Fruit fly (Drosophila melanogaster): ENCODE measurements around the gene CG12984.

CG12984 gene

DNA sequence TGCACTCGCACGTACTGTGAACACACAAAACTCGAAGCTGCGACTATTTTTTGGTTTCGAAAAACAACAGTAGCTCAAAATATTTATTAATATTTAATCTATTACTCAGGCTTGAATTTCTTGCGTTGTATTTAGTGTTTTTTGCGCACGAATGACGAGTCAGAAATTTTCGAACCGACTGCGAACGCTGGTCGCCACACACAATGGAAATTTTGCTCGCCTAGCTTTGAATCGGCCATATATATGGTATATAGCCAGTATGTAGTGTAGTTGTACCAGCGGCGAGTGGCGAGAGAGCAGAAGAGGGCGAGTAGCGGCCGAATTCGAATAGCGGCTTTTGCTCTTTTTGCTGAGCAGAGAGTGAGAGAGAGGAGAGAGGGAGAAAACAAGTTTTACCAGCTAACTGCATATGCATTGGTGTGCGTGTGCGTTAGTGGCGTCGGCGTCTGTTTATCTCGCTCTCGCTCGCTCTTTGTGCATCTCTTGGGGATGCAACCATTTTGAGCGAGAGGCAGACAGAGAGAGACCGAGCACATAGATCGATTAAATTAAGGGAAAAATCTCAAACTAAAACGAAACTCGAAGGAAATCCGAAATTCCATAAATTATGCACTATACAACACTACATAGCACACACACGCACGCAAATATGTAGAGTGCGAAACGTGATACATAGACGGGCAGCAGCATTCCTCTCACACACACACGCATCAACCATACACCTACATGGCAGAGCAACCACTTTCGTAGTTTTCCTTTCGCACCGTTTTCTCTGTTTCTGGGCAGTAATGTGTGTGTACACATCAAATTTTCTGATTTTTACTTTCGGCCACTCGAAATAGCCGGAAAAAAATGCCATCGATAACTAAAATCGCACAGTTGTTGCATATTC is 34.8 kb downstream of the CG12984 start (continued):
- TF ChIP-seq kah (GFP tag; optimal IDR thresholded peaks at IDR 0.05) (peak; percentile 65), NfI (GFP tag; optimal IDR thresholded peaks at IDR 0.05) (no peak), CoRest (tag; optimal IDR thresholded peaks at IDR 0.05) (peak; percentile 24), Tbp (GFP tag; optimal IDR thresholded peaks at IDR 0.05) (no peak), HHEX (GFP tag; optimal IDR thresholded peaks at IDR 0.05) (peak; percentile 11), kay (GFP tag; optimal IDR thresholded peaks at IDR 0.05) (no peak), CG17359 (tag; optimal IDR thresholded peaks at IDR 0.05) (no peak), Rfx (GFP tag; IDR thresholded peaks at IDR 0.05) (peak; percentile 62), Aef1 (GFP tag; IDR thresholded peaks at IDR 0.05) (no peak; the same call in 2 of the 3 replicates), sr (GFP tag; IDR thresholded peaks at IDR 0.05) (peak; percentile 35; the same call in 1 of the 3 replicates), B-H2 (GFP tag; optimal IDR thresholded peaks at IDR 0.05) (no peak), fru (optimal IDR thresholded peaks at IDR 0.05) (peak; percentile 36), onecut (GFP tag; IDR thresholded peaks at IDR 0.05) (peak; percentile 88), nerfin-1 (tag; optimal IDR thresholded peaks at IDR 0.05) (peak; percentile 57), stwl (tag; optimal IDR thresholded peaks at IDR 0.05) (peak; percentile 92), Scr (GFP tag; IDR thresholded peaks at IDR 0.05; ENCODE audit: partially characterized antibody) (peak; percentile 46), zfh1 (GFP tag; IDR thresholded peaks at IDR 0.05) (peak; percentile 25; the same call in 1 of the 3 replicates), nom (GFP tag; optimal IDR thresholded peaks at IDR 0.05) (peak; percentile 53), CG11695 (GFP tag; IDR thresholded peaks at IDR 0.05) (no peak), bab2 (GFP tag; optimal IDR thresholded peaks at IDR 0.05) (no peak), Deaf1 (tag; optimal IDR thresholded peaks at IDR 0.05) (peak; percentile 20), CG2712 (tag; optimal IDR thresholded peaks at IDR 0.05) (peak; percentile 3), CG2120 (GFP tag; optimal IDR thresholded peaks at IDR 0.05) (peak; percentile 17), CG34224 (GFP tag; IDR thresholded peaks at IDR 0.05; ENCODE audit: partially characterized antibody) (peak; percentile 50), ranshi (GFP tag; IDR thresholded peaks at IDR 0.05) (peak; percentile 16; the same call in 1 of the 2 replicates), psq (GFP tag; optimal IDR thresholded peaks at IDR 0.05) (peak; percentile 77), CG4404 (GFP tag; IDR thresholded peaks at IDR 0.05) (no peak), Med (GFP tag) (peak; percentile 43), CG16863 (GFP tag; optimal IDR thresholded peaks at IDR 0.05) (no peak), CG12744 (GFP tag; optimal IDR thresholded peaks at IDR 0.05) (no peak), sens (GFP tag) (peak; percentile 53), CG32767 (GFP tag; IDR thresholded peaks at IDR 0.05) (peak; percentile 44; the same call in 1 of the 2 replicates), grn (GFP tag; optimal IDR thresholded peaks at IDR 0.05) (peak; percentile 54), CG18599 (GFP tag; optimal IDR thresholded peaks at IDR 0.05) (peak; percentile 47), mirr (GFP tag; optimal IDR thresholded peaks at IDR 0.05) (no peak), Taf1 (GFP tag; IDR thresholded peaks at IDR 0.05) (no peak), lbe (GFP tag; optimal IDR thresholded peaks at IDR 0.05) (peak; percentile 15), Drgx (GFP tag; IDR thresholded peaks at IDR 0.05) (peak; percentile 49), sug (tag; optimal IDR thresholded peaks at IDR 0.05) (peak; percentile 12), Adf1 (GFP tag; IDR thresholded peaks at IDR 0.05) (peak; percentile 68), CG8478 (optimal IDR thresholded peaks at IDR 0.05) (peak; percentile 48), CG15479 (GFP tag; optimal IDR thresholded peaks at IDR 0.05) (peak; percentile 50), peb (GFP tag; IDR thresholded peaks at IDR 0.05) (0 out of 2 replicates have a peak, but pooled peaks have one; percentile 29), esg (GFP tag; conservative IDR thresholded peaks at IDR 0.05) (no peak), crol (GFP tag; IDR thresholded peaks at IDR 0.05) (peak; percentile 57), da (GFP tag; optimal IDR thresholded peaks at IDR 0.05) (no peak), CG11504 (tag; optimal IDR thresholded peaks at IDR 0.05) (peak; percentile 4), D (optimal IDR thresholded peaks at IDR 0.05) (no peak), D (GFP tag; optimal IDR thresholded peaks at IDR 0.05) (peak; percentile 1), hbn (GFP tag; IDR thresholded peaks at IDR 0.05; ENCODE audit: partially characterized antibody) (0 out of 2 replicates have a peak, but pooled peaks have one; percentile 46)
